Fruit fly (Drosophila melanogaster): Measurements from ENCODE around the gene CG10512.

- TF ChIP-seq psq (optimal IDR thresholded peaks at IDR 0.05) (no peak), insv (optimal IDR thresholded peaks at IDR 0.05) (no peak), ttk (optimal IDR thresholded peaks at IDR 0.05) (no peak), Myc (optimal IDR thresholded peaks at IDR 0.05) (no peak), h (optimal IDR thresholded peaks at IDR 0.05) (no peak)
Measured at dm6 chr3L:21251381-21251780, 48.7 kb downstream of the CG10512 start.
